Worm (Caenorhabditis elegans) whole organism, L3 larva: ENCODE data around the gene gly-11.

Experiments
- R02D3.7 ChIP-seq: fragments of 150-350 bp; optimal IDR thresholded peaks from 2 replicates; lab custom pipeline; 2014; ENCODE audit warnings: missing biosample characterization, missing genetic modification characterization
- egl-27 ChIP-seq: sonication (generic microtip); optimal IDR thresholded peaks from 4 replicates; lab custom pipeline; 2017; ENCODE audit warnings: missing biosample characterization, missing genetic modification reagents, missing genetic modification characterization
- egl-5 ChIP-seq: fragments of 150-350 bp; optimal IDR thresholded peaks from 2 replicates; lab custom pipeline; 2017; ENCODE audit warnings: missing biosample characterization, missing genetic modification reagents, missing genetic modification characterization, inconsistent platforms
- elt-1 ChIP-seq: fragments of 150-350 bp; optimal IDR thresholded peaks from 2 replicates; lab custom pipeline; 2014; ENCODE audit warnings: missing biosample characterization, missing genetic modification characterization
- elt-2 ChIP-seq: sonication (generic microtip); optimal IDR thresholded peaks from 2 replicates; lab custom pipeline; 2016; ENCODE audit warnings: missing genetic modification reagents, mild to moderate bottlenecking, missing genetic modification characterization, missing compliant biosample characterization
- jun-1 ChIP-seq: fragments of 150-350 bp; optimal IDR thresholded peaks from 2 replicates; lab custom pipeline; 2014; ENCODE audit warnings: missing biosample characterization, missing genetic modification reagents, missing genetic modification characterization
- lin-39 ChIP-seq: fragments of 150-350 bp; optimal IDR thresholded peaks from 2 replicates; lab custom pipeline; 2018; ENCODE audit warnings: missing biosample characterization, missing genetic modification reagents, missing genetic modification characterization
- nfya-1 ChIP-seq: sonication (generic microtip); optimal IDR thresholded peaks from 2 replicates; lab custom pipeline; 2017; ENCODE audit warnings: missing genetic modification characterization, mild to moderate bottlenecking, missing compliant biosample characterization, antibody characterized with exemption, moderate library complexity; ENCODE audit not compliant: insufficient read depth
- nhr-237 ChIP-seq: fragments of 150-350 bp; optimal IDR thresholded peaks from 2 replicates; lab custom pipeline; 2014; ENCODE audit warnings: missing biosample characterization, missing genetic modification characterization
- nhr-25 ChIP-seq: sonication (generic microtip); optimal IDR thresholded peaks from 2 replicates; lab custom pipeline; 2017; ENCODE audit warnings: missing biosample characterization, missing genetic modification characterization
- nhr-67 ChIP-seq: fragments of 150-350 bp; optimal IDR thresholded peaks from 2 replicates; lab custom pipeline; 2014; ENCODE audit warnings: missing biosample characterization, missing genetic modification characterization
- sea-2 ChIP-seq: fragments of 150-350 bp; sonication (generic microtip); optimal IDR thresholded peaks from 4 replicates; lab custom pipeline; 2014; ENCODE audit warnings: missing biosample characterization, missing genetic modification reagents, missing genetic modification characterization
- ztf-11 ChIP-seq: fragments of 150-350 bp; optimal IDR thresholded peaks from 2 replicates; lab custom pipeline; 2014; ENCODE audit warnings: missing biosample characterization, missing genetic modification characterization

ce11 chrIII:12155759-12156158, 21.3 kb downstream of the gly-11 start:
- peak; percentile 99 for TF ChIP-seq nfya-1 (tag; lab: Kevin White, UChicago)
- no peak for TF ChIP-seq nhr-25
- TF ChIP-seq lin-39 (tag; lab: Kevin White, UChicago) = no peak
- no peak for TF ChIP-seq egl-27 (tag; lab: Kevin White, UChicago)
- TF ChIP-seq nhr-237 (tag; lab: Kevin White, UChicago) = no peak
- TF ChIP-seq nhr-67 (tag; lab: Kevin White, UChicago) = no peak
- TF ChIP-seq elt-2 (tag; lab: Kevin White, UChicago) = no peak
- no peak for TF ChIP-seq R02D3.7 (tag; lab: Kevin White, UChicago)
- TF ChIP-seq jun-1 = no peak
- no peak for TF ChIP-seq elt-1
- no peak for TF ChIP-seq ztf-11 (tag; lab: Kevin White, UChicago)
- no peak for TF ChIP-seq egl-5
- TF ChIP-seq sea-2 (GFP tag; lab: Kevin White, UChicago) = no peak
